Worm (Caenorhabditis elegans): ENCODE measurements around the gene ubc-9.

DNA sequence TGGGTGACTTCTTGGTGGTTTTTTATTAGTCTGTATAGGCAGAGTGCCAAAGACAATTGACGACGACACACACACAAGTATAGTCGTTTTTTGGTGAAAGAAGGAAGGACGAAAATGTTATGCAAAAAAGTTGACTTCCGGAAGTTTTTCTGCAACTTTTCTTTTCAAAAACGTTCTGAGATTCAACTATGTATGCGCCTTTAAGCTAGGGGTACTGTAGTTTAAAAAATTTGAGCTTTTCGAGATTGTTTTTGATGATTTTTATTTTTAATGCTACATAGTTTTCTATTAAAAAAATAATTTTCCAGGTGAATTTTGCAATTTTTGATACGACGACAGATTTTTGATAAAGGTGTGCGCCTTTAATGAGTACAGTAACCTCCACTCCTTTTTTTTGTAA is 17.0 kb downstream of the ubc-9 start:
- TF ChIP-seq nhr-10 (tag; optimal IDR thresholded peaks at IDR 0.05), result no peak
- no peak for TF ChIP-seq nhr-6 (tag; optimal IDR thresholded peaks at IDR 0.05)
- TF ChIP-seq zip-2 (tag; optimal IDR thresholded peaks at IDR 0.05), result no peak
- TF ChIP-seq dpl-1 (GFP tag; optimal IDR thresholded peaks at IDR 0.05), result no peak

Measured in whole organism, L4 larva.